Worm (Caenorhabditis elegans) whole organism, L4 larva: ENCODE results near the gene F09E5.7.

Experiments
- F37D6.2 ChIP-seq: sonication (generic microtip); optimal IDR thresholded peaks from 2 replicates; lab custom pipeline; 2016; ENCODE audit warnings: mild to moderate bottlenecking, missing genetic modification characterization, missing compliant biosample characterization
- F49E8.2 ChIP-seq: sonication (generic microtip); optimal IDR thresholded peaks from 2 replicates; lab custom pipeline; 2016; ENCODE audit warnings: missing compliant biosample characterization, mild to moderate bottlenecking, missing genetic modification characterization, borderline replicate concordance
- Y105C5A.15 ChIP-seq: fragments of 200-800 bp; sonication (Bioruptor generic); IDR thresholded peaks from 2 replicates; pipeline ENCODE4 v1.3.6; 2022; ENCODE audit warnings: missing genetic modification characterization, missing compliant biosample characterization
- Y48G9A.11 ChIP-seq: fragments of 200-800 bp; sonication (Bioruptor generic); IDR thresholded peaks from 2 replicates; pipeline ENCODE4 v1.3.6; 2022; ENCODE audit warnings: missing genetic modification reagents, missing genetic modification characterization, missing compliant biosample characterization
- ZK546.5 ChIP-seq, 2 experiments: sonication (generic microtip); optimal IDR thresholded peaks; 2 replicates each; lab custom pipeline; 2017; ENCODE audit warnings: missing biosample characterization in 2 of 2, missing genetic modification characterization in 2 of 2
- aly-2 ChIP-seq: sonication (generic microtip); optimal IDR thresholded peaks from 2 replicates; lab custom pipeline; 2018; ENCODE audit warnings: missing biosample characterization, missing genetic modification characterization
- arid-1 ChIP-seq: fragments of 200-800 bp; sonication (Bioruptor generic); conservative IDR thresholded peaks from 2 replicates; pipeline ENCODE4 v1.3.6; 2022; ENCODE audit warnings: missing genetic modification reagents, missing genetic modification characterization, missing compliant biosample characterization
- attf-4 ChIP-seq: sonication (generic microtip); optimal IDR thresholded peaks from 3 replicates; lab custom pipeline; 2017; ENCODE audit warnings: missing biosample characterization, missing genetic modification characterization
- ceh-20 ChIP-seq: fragments of 200-800 bp; sonication (Bioruptor generic); IDR thresholded peaks from 2 replicates; pipeline ENCODE4 v1.3.6; 2022; ENCODE audit warnings: missing genetic modification reagents, missing genetic modification characterization, missing compliant biosample characterization
- ceh-28 ChIP-seq: fragments of 150-350 bp; optimal IDR thresholded peaks from 2 replicates; lab custom pipeline; 2014; ENCODE audit warnings: missing biosample characterization, missing genetic modification reagents, missing genetic modification characterization
- ceh-44 ChIP-seq: fragments of 200-800 bp; sonication (Bioruptor generic); IDR thresholded peaks from 2 replicates; pipeline ENCODE4 v1.3.6; 2022; ENCODE audit warnings: missing genetic modification reagents, missing genetic modification characterization, missing compliant biosample characterization
- ceh-62 ChIP-seq: sonication (generic microtip); optimal IDR thresholded peaks from 2 replicates; lab custom pipeline; 2017; ENCODE audit warnings: missing biosample characterization, missing genetic modification characterization
- cey-2 ChIP-seq: sonication (generic microtip); optimal IDR thresholded peaks from 3 replicates; lab custom pipeline; 2017; ENCODE audit warnings: missing genetic modification characterization, mild to moderate bottlenecking, missing compliant biosample characterization, antibody characterized with exemption, borderline replicate concordance; ENCODE audit not compliant: insufficient read depth
- ctbp-1 ChIP-seq: fragments of 200-800 bp; sonication (Bioruptor generic); IDR thresholded peaks from 2 replicates; pipeline ENCODE4 v1.3.6; 2022; ENCODE audit warnings: missing genetic modification reagents, missing genetic modification characterization, missing compliant biosample characterization
- dpl-1 ChIP-seq: fragments of 150-350 bp; optimal IDR thresholded peaks from 2 replicates; lab custom pipeline; 2014; ENCODE audit warnings: missing biosample characterization, missing genetic modification reagents, missing genetic modification characterization
- dve-1 ChIP-seq: sonication (generic microtip); optimal IDR thresholded peaks from 2 replicates; lab custom pipeline; 2017; ENCODE audit warnings: antibody characterized with exemption, mild to moderate bottlenecking, missing genetic modification characterization, missing compliant biosample characterization; ENCODE audit not compliant: insufficient read depth
- fos-1 ChIP-seq: fragments of 150-350 bp; optimal IDR thresholded peaks from 2 replicates; lab custom pipeline; 2014; ENCODE audit warnings: missing biosample characterization, missing genetic modification characterization
- hif-1 ChIP-seq, 2 experiments: sonication (generic microtip); optimal IDR thresholded peaks; 2 replicates each; lab custom pipeline; 2016 to 2017; ENCODE audit warnings: missing compliant biosample characterization in 2 of 2, missing genetic modification characterization in 2 of 2, missing genetic modification reagents in 2 of 2, missing genotype in 2 of 2, mild to moderate bottlenecking in 1 of 2
- hmg-1.1 ChIP-seq: fragments of 200-800 bp; sonication (Bioruptor generic); IDR thresholded peaks from 2 replicates; pipeline ENCODE4 v1.3.6; 2022; ENCODE audit warnings: missing genetic modification reagents, missing genetic modification characterization, missing compliant biosample characterization
- jun-1 ChIP-seq: fragments of 150-350 bp; optimal IDR thresholded peaks from 2 replicates; lab custom pipeline; 2014; ENCODE audit warnings: missing biosample characterization, missing genetic modification reagents, missing genetic modification characterization
- lim-7 ChIP-seq: fragments of 200-800 bp; sonication (Bioruptor generic); IDR thresholded peaks from 2 replicates; pipeline ENCODE4 v1.3.6; 2022; ENCODE audit warnings: missing genetic modification characterization, missing compliant biosample characterization
- lin-13 ChIP-seq: fragments of 150-350 bp; optimal IDR thresholded peaks from 2 replicates; lab custom pipeline; 2014; ENCODE audit warnings: missing biosample characterization, missing genetic modification reagents, missing genetic modification characterization
- lin-29 ChIP-seq: fragments of 200-800 bp; sonication (Bioruptor generic); IDR thresholded peaks from 2 replicates; pipeline ENCODE4 v1.3.6; 2022; ENCODE audit warnings: missing genetic modification reagents, missing genetic modification characterization, missing compliant biosample characterization
- lin-39 ChIP-seq: fragments of 150-350 bp; optimal IDR thresholded peaks from 2 replicates; lab custom pipeline; 2014; ENCODE audit warnings: missing biosample characterization, missing genetic modification reagents, missing genetic modification characterization
- lir-3 ChIP-seq: sonication (generic microtip); optimal IDR thresholded peaks from 2 replicates; lab custom pipeline; 2016; ENCODE audit warnings: mild to moderate bottlenecking, missing genetic modification characterization, missing compliant biosample characterization
- lsy-2 ChIP-seq, 2 experiments: fragments of 150-350 bp in 1 of 2; sonication (generic microtip) in 1 of 2; optimal IDR thresholded peaks; 2 replicates each; lab custom pipeline; 2014 to 2017; ENCODE audit warnings: missing biosample characterization in 2 of 2, missing genetic modification characterization in 2 of 2
- madf-9 ChIP-seq: fragments of 200-800 bp; sonication (Bioruptor generic); conservative IDR thresholded peaks from 2 replicates; pipeline ENCODE4 v1.3.6; 2022; ENCODE audit warnings: missing genetic modification reagents, missing genetic modification characterization, missing compliant biosample characterization
- mxl-2 ChIP-seq: fragments of 200-800 bp; sonication (Bioruptor generic); conservative IDR thresholded peaks from 2 replicates; pipeline ENCODE4 v1.3.6; 2022; ENCODE audit warnings: missing genetic modification reagents, missing genetic modification characterization, missing compliant biosample characterization
- nhr-10 ChIP-seq: fragments of 150-350 bp; optimal IDR thresholded peaks from 2 replicates; lab custom pipeline; 2014; ENCODE audit warnings: missing biosample characterization, missing genetic modification characterization
- nhr-102 ChIP-seq: sonication (generic microtip); optimal IDR thresholded peaks from 2 replicates; lab custom pipeline; 2016; ENCODE audit warnings: mild to moderate bottlenecking, missing genetic modification characterization, moderate library complexity, missing compliant biosample characterization
- nhr-11 ChIP-seq: fragments of 150-350 bp; optimal IDR thresholded peaks from 2 replicates; lab custom pipeline; 2014; ENCODE audit warnings: missing biosample characterization, missing genetic modification characterization
- nhr-111 ChIP-seq: fragments of 200-800 bp; sonication (Bioruptor generic); optimal IDR thresholded peaks from 2 replicates; lab custom pipeline; 2018; ENCODE audit warnings: mild to moderate bottlenecking, missing genetic modification characterization, missing compliant biosample characterization
- nhr-28 ChIP-seq: fragments of 150-350 bp; optimal IDR thresholded peaks from 2 replicates; lab custom pipeline; 2014; ENCODE audit warnings: missing biosample characterization, missing genetic modification characterization
- nhr-41 ChIP-seq: fragments of 200-800 bp; sonication (Bioruptor generic); IDR thresholded peaks from 2 replicates; pipeline ENCODE4 v1.3.6; 2022; ENCODE audit warnings: missing genetic modification reagents, missing genetic modification characterization, missing compliant biosample characterization
- nhr-42 ChIP-seq: fragments of 200-800 bp; sonication (Bioruptor generic); IDR thresholded peaks from 2 replicates; pipeline ENCODE4 v1.3.6; 2022; ENCODE audit warnings: missing genetic modification characterization, missing compliant biosample characterization
- nhr-48 ChIP-seq: sonication (generic microtip); optimal IDR thresholded peaks from 2 replicates; lab custom pipeline; 2016; ENCODE audit warnings: mild to moderate bottlenecking, missing genetic modification characterization, missing compliant biosample characterization
- nhr-6 ChIP-seq: fragments of 150-350 bp; optimal IDR thresholded peaks from 2 replicates; lab custom pipeline; 2014; ENCODE audit warnings: missing biosample characterization, missing genetic modification characterization
- nhr-77 ChIP-seq: fragments of 150-350 bp; optimal IDR thresholded peaks from 2 replicates; lab custom pipeline; 2014; ENCODE audit warnings: missing biosample characterization, missing genetic modification characterization
- pqm-1 ChIP-seq: sonication (generic microtip); optimal IDR thresholded peaks from 2 replicates; lab custom pipeline; 2017; ENCODE audit warnings: missing biosample characterization, missing genetic modification characterization
- saeg-2 ChIP-seq: fragments of 200-800 bp; sonication (Bioruptor generic); IDR thresholded peaks from 2 replicates; pipeline ENCODE4 v1.3.6; 2022; ENCODE audit warnings: missing genetic modification reagents, missing genetic modification characterization, missing compliant biosample characterization
- snpc-4 ChIP-seq: fragments of 150-350 bp; optimal IDR thresholded peaks from 2 replicates; lab custom pipeline; 2014; ENCODE audit warnings: missing biosample characterization, missing genetic modification characterization
- unc-130 ChIP-seq: sonication (generic microtip); optimal IDR thresholded peaks from 2 replicates; lab custom pipeline; 2016; ENCODE audit warnings: missing genetic modification reagents, missing genetic modification characterization, missing compliant biosample characterization
- unc-39 ChIP-seq: sonication (generic microtip); optimal IDR thresholded peaks from 2 replicates; lab custom pipeline; 2017; ENCODE audit warnings: missing biosample characterization, missing genetic modification characterization
- unc-62 ChIP-seq, 3 experiments: fragments of 150-350 bp in 1 of 3; sonication (generic microtip); optimal IDR thresholded peaks in 2 of 3; peaks in 1 of 3; 1 replicate in 1 of 3; 2 replicates in 2 of 3; lab custom pipeline; 2014 to 2017; ENCODE audit warnings: missing biosample characterization in 3 of 3, missing genetic modification characterization in 3 of 3, missing genetic modification reagents in 3 of 3, missing genotype in 1 of 3
- zip-2 ChIP-seq: fragments of 150-350 bp; optimal IDR thresholded peaks from 2 replicates; lab custom pipeline; 2014; ENCODE audit warnings: missing biosample characterization, missing genetic modification characterization

The F09E5.7 gene

ce11 chrII:5373275-5374047 is 21.6 kb downstream of the F09E5.7 start, which contains the start of the genes agt-2 and F09E5.3 (continued):
- peak; percentile 85 for TF ChIP-seq ceh-20 (GFP tag; lab: Robert Waterston, UW)
- no peak for TF ChIP-seq Y105C5A.15 (GFP tag; lab: Robert Waterston, UW)
- TF ChIP-seq dpl-1, result peak; percentile 87
- TF ChIP-seq nhr-28, result peak; percentile 34
- TF ChIP-seq F37D6.2 (tag; lab: Kevin White, UChicago), result peak; percentile 83
- TF ChIP-seq cey-2, result no peak
- TF ChIP-seq attf-4 (tag; lab: Kevin White, UChicago), result no peak
- no peak for TF ChIP-seq ZK546.5 (tag; optimal IDR thresholded peaks at IDR 0.05; lab: Kevin White, UChicago)
- TF ChIP-seq ceh-44, result no peak
- TF ChIP-seq nhr-77 (tag; lab: Kevin White, UChicago), result peak; percentile 82
- TF ChIP-seq Y48G9A.11 (GFP tag; lab: Robert Waterston, UW), result no peak
- no peak for TF ChIP-seq fos-1 (tag; lab: Kevin White, UChicago)
- peak; percentile 68 to 96 for TF ChIP-seq lsy-2 (tag; optimal IDR thresholded peaks at IDR 0.05; lab: Kevin White, UChicago)
- TF ChIP-seq nhr-11 (tag; lab: Kevin White, UChicago), result peak; percentile 89
- TF ChIP-seq lin-39, result no peak
- TF ChIP-seq nhr-102 (tag; lab: Kevin White, UChicago), result peak; percentile 79
- TF ChIP-seq nhr-41, result no peak
- peak; percentile 84 for TF ChIP-seq lin-13
- TF ChIP-seq nhr-10 (tag; lab: Kevin White, UChicago), result no peak
- no peak for TF ChIP-seq ceh-62 (tag; lab: Kevin White, UChicago)
- peak; percentile 54; the same call in 1 of the 2 replicates for TF ChIP-seq arid-1 (GFP tag; lab: Robert Waterston, UW)
- peak; percentile 67 for TF ChIP-seq nhr-48 (tag; lab: Kevin White, UChicago)
- TF ChIP-seq mxl-2 (GFP tag; lab: Robert Waterston, UW), result no peak
- peak; percentile 51; the same call in 1 of the 2 replicates for TF ChIP-seq lin-29 (GFP tag; lab: Robert Waterston, UW)
- peak; percentile 91 for TF ChIP-seq dve-1 (tag; lab: Kevin White, UChicago)
- peak; percentile 48 for TF ChIP-seq zip-2 (tag; lab: Kevin White, UChicago)
- no peak for TF ChIP-seq snpc-4 (tag; lab: Kevin White, UChicago)
- TF ChIP-seq ceh-28 (tag; lab: Kevin White, UChicago), result no peak
- peak; percentile 27 for TF ChIP-seq unc-130
- TF ChIP-seq, all 104 proteins: peak for 50

- TF ChIP-seq saeg-2 (GFP tag; lab: Robert Waterston, UW), result no peak
- TF ChIP-seq lim-7, result no peak
- TF ChIP-seq nhr-10 (tag; lab: Kevin White, UChicago), result no peak
- TF ChIP-seq madf-9 (GFP tag; lab: Robert Waterston, UW), result no peak
- TF ChIP-seq nhr-111, result no peak
- no peak for TF ChIP-seq unc-39 (tag; lab: Kevin White, UChicago)
- no peak for TF ChIP-seq mxl-2 (GFP tag; lab: Robert Waterston, UW)
- TF ChIP-seq, all 104 proteins: peak for 0
These were observed 23.1 kb downstream of the F09E5.7 start, which contains the start of gene algn-2 for ce11 chrII:5374967-5375366. algn-2 (plus strand) TSS chrII:5375267.

- peak; percentile 58; the same call in 1 of the 2 replicates for TF ChIP-seq Y48G9A.11 (GFP tag; lab: Robert Waterston, UW)
- peak in 1 of 2 experiments; percentile 98 for TF ChIP-seq unc-62 (GFP tag; optimal IDR thresholded peaks at IDR 0.05 in 1 of 2; lab: Kevin White, UChicago)
- no peak for TF ChIP-seq unc-62 (tag; optimal IDR thresholded peaks at IDR 0.05; lab: Kevin White, UChicago)
- peak; percentile 18 for TF ChIP-seq F49E8.2 (tag; lab: Kevin White, UChicago)
- TF ChIP-seq pqm-1 (tag; lab: Kevin White, UChicago), result no peak
- no peak for TF ChIP-seq dve-1 (tag; lab: Kevin White, UChicago)
- no peak for TF ChIP-seq cey-2
- no peak for TF ChIP-seq hif-1 (tag; optimal IDR thresholded peaks at IDR 0.05; lab: Kevin White, UChicago)
- no peak for TF ChIP-seq lir-3
- no peak for TF ChIP-seq jun-1
- TF ChIP-seq unc-130, result peak; percentile 56
- 0 out of 2 replicates have a peak, but pooled peaks have one; percentile 30 for TF ChIP-seq hmg-1.1 (GFP tag; lab: Robert Waterston, UW)
- no peak for TF ChIP-seq aly-2 (tag; lab: Kevin White, UChicago)
- no peak for TF ChIP-seq nhr-42
- no peak for TF ChIP-seq ctbp-1 (GFP tag; lab: Robert Waterston, UW)
- no peak for TF ChIP-seq nhr-6
These were observed 25.8 kb downstream of the F09E5.7 start, which contains the start of gene prdx-2 for ce11 chrII:5377467-5378238. prdx-2 (plus strand) TSS chrII:5378195.
